Worm (Caenorhabditis elegans) whole organism, young adult: Measurements from ENCODE around the gene clec-32.

ENCODE experiments used
- D2030.7 ChIP-seq: fragments of 200-800 bp; sonication (Bioruptor generic); IDR thresholded peaks from 2 replicates; pipeline ENCODE4 v1.3.6; 2022; ENCODE audit warnings: missing genetic modification reagents, missing genetic modification characterization, missing compliant biosample characterization
- F55B11.4 ChIP-seq: sonication (generic microtip); optimal IDR thresholded peaks from 2 replicates; lab custom pipeline; 2016; ENCODE audit warnings: missing compliant biosample characterization, missing genetic modification characterization, borderline replicate concordance; ENCODE audit not compliant: insufficient read depth
- Y53F4B.3 ChIP-seq: fragments of 200-800 bp; sonication (Bioruptor generic); IDR thresholded peaks from 2 replicates; pipeline ENCODE4 v1.3.6; 2022; ENCODE audit warnings: missing genetic modification reagents, missing genetic modification characterization, missing compliant biosample characterization
- ceh-79 ChIP-seq: sonication (generic microtip); optimal IDR thresholded peaks from 2 replicates; lab custom pipeline; 2017; ENCODE audit warnings: mild to moderate bottlenecking, missing genetic modification characterization, missing compliant biosample characterization
- repo-1 ChIP-seq: sonication (generic microtip); optimal IDR thresholded peaks from 2 replicates; lab custom pipeline; 2017; ENCODE audit warnings: mild to moderate bottlenecking, missing genetic modification characterization, missing compliant biosample characterization
- somi-1 ChIP-seq: fragments of 200-800 bp; sonication (Bioruptor generic); optimal IDR thresholded peaks from 2 replicates; lab custom pipeline; 2018; ENCODE audit warnings: mild to moderate bottlenecking, missing genetic modification characterization, missing compliant biosample characterization

ce11 chrV:16829396-16829795, 32.2 kb downstream of the clec-32 start, which contains the start of gene srh-214:
- TF ChIP-seq F55B11.4 (tag; lab: Kevin White, UChicago) (no peak), Y53F4B.3 (GFP tag; lab: Robert Waterston, UW) (no peak), ceh-79 (tag; lab: Kevin White, UChicago) (no peak), D2030.7 (no peak), somi-1 (GFP tag; lab: Kevin White, UChicago) (no peak), repo-1 (tag; lab: Kevin White, UChicago) (no peak)
